Fruit fly (Drosophila melanogaster) whole organism, wandering third instar larva: ENCODE data around the gene LManIV.

Source experiments
- Abd-B ChIP-seq: fragments of >200 bp; optimal IDR thresholded peaks from 2 replicates; lab custom pipeline; 2017; ENCODE audit warnings: missing biosample characterization, missing genetic modification characterization
- CG32264 ChIP-seq: fragments of 200-800 bp; sonication (Bioruptor generic); optimal IDR thresholded peaks from 2 replicates; lab custom pipeline; 2016; ENCODE audit warnings: missing biosample characterization, missing genetic modification characterization
- CG9705 ChIP-seq: fragments of 200-800 bp; sonication (Bioruptor generic); optimal IDR thresholded peaks from 2 replicates; lab custom pipeline; 2018; ENCODE audit warnings: missing biosample characterization, mild to moderate bottlenecking, missing genetic modification characterization
- CrebA ChIP-seq: fragments of 200-800 bp; sonication (Bioruptor generic); optimal IDR thresholded peaks from 2 replicates; lab custom pipeline; 2016; ENCODE audit warnings: missing biosample characterization, mild to moderate bottlenecking, missing genetic modification characterization, borderline replicate concordance
- Dfd ChIP-seq: fragments of >200 bp; optimal IDR thresholded peaks from 2 replicates; lab custom pipeline; 2017; ENCODE audit warnings: missing biosample characterization, missing genetic modification characterization
- Dif ChIP-seq: fragments of 200-275, 200-300 bp; sonication (Bioruptor generic); optimal IDR thresholded peaks from 2 replicates; lab custom pipeline; 2018; ENCODE audit warnings: missing biosample characterization, missing genetic modification characterization; ENCODE audit not compliant: partially characterized antibody
- GATAd ChIP-seq: sonication (Bioruptor generic); optimal IDR thresholded peaks from 2 replicates; lab custom pipeline; 2016; ENCODE audit warnings: missing biosample characterization, missing genetic modification characterization
- HLH106 ChIP-seq: fragments of 200-800 bp; optimal IDR thresholded peaks from 3 replicates; lab custom pipeline; 2019; ENCODE audit warnings: missing biosample characterization, mild to moderate bottlenecking, missing genetic modification characterization, moderate library complexity
- Hr78 ChIP-seq: fragments of >200 bp; optimal IDR thresholded peaks from 2 replicates; lab custom pipeline; 2017; ENCODE audit warnings: missing biosample characterization, missing genetic modification characterization
- Hr83 ChIP-seq: fragments of 200-300 bp; sonication (Bioruptor generic); optimal IDR thresholded peaks from 2 replicates; lab custom pipeline; 2016; ENCODE audit warnings: missing biosample characterization, mild to moderate bottlenecking, missing genetic modification characterization, moderate library complexity; ENCODE audit not compliant: poor library complexity, severe bottlenecking
- Jra ChIP-seq: sonication (Bioruptor generic); optimal IDR thresholded peaks from 2 replicates; lab custom pipeline; 2016; ENCODE audit warnings: missing biosample characterization, missing genetic modification characterization
- Myc ChIP-seq: fragments of >200 bp; optimal IDR thresholded peaks from 2 replicates; lab custom pipeline; 2017
- N ChIP-seq: fragments of >200 bp; optimal IDR thresholded peaks from 2 replicates; lab custom pipeline; 2018; ENCODE audit warnings: missing biosample characterization, missing external identifiers, missing genetic modification characterization
- OdsH ChIP-seq: fragments of 200-800 bp; sonication (Bioruptor generic); optimal IDR thresholded peaks from 2 replicates; lab custom pipeline; 2016; ENCODE audit warnings: missing biosample characterization, mild to moderate bottlenecking, missing genetic modification characterization
- Rel ChIP-seq, 2 experiments: fragments of 200-800 bp; sonication (Bioruptor generic) in 1 of 2; optimal IDR thresholded peaks; 2 replicates in 1 of 2; 3 replicates in 1 of 2; lab custom pipeline; 2016 to 2019; ENCODE audit warnings: mild to moderate bottlenecking in 2 of 2, missing biosample characterization in 2 of 2, missing genetic modification characterization in 2 of 2, moderate library complexity in 1 of 2
- Sp1 ChIP-seq: fragments of 200-800 bp; sonication (Bioruptor generic); optimal IDR thresholded peaks from 3 replicates; lab custom pipeline; 2019; ENCODE audit warnings: missing biosample characterization, mild to moderate bottlenecking, missing genetic modification characterization, moderate library complexity
- Vsx2 ChIP-seq: fragments of 200-300, 225-300 bp; sonication (Bioruptor generic); optimal IDR thresholded peaks from 2 replicates; lab custom pipeline; 2018; ENCODE audit warnings: missing biosample characterization, missing genetic modification characterization; ENCODE audit not compliant: partially characterized antibody
- brk ChIP-seq: fragments of 200-800 bp; sonication (Bioruptor generic); optimal IDR thresholded peaks from 2 replicates; lab custom pipeline; 2016; ENCODE audit warnings: missing biosample characterization, mild to moderate bottlenecking, missing genetic modification characterization
- dl ChIP-seq, 2 experiments: fragments of 175-275, 200-275 bp in 1 of 2; fragments of 200-275 bp in 1 of 2; sonication (Bioruptor generic); optimal IDR thresholded peaks; lab custom pipeline; 2018; ENCODE audit warnings: mild to moderate bottlenecking in 2 of 2, missing biosample characterization in 2 of 2, missing genetic modification characterization in 2 of 2, moderate library complexity in 2 of 2; ENCODE audit not compliant: partially characterized antibody in 2 of 2, insufficient read depth in 1 of 2
- dmrt93B ChIP-seq: fragments of 200-800 bp; sonication (Bioruptor generic); optimal IDR thresholded peaks from 2 replicates; lab custom pipeline; 2018; ENCODE audit warnings: missing biosample characterization, mild to moderate bottlenecking, missing genetic modification characterization
- dsf ChIP-seq: sonication (Bioruptor generic); optimal IDR thresholded peaks from 2 replicates; lab custom pipeline; 2016; ENCODE audit warnings: missing biosample characterization, missing genetic modification characterization, borderline replicate concordance
- foxo ChIP-seq, 2 experiments: fragments of 200-800 bp; sonication (Bioruptor generic); optimal IDR thresholded peaks; 2 replicates in 1 of 2; 3 replicates in 1 of 2; lab custom pipeline; 2016 to 2017; ENCODE audit warnings: missing biosample characterization in 2 of 2, missing genetic modification characterization in 2 of 2
- h ChIP-seq: fragments of 200-800 bp; sonication (Bioruptor generic); optimal IDR thresholded peaks from 3 replicates; lab custom pipeline; 2016; ENCODE audit warnings: missing biosample characterization, mild to moderate bottlenecking, missing genetic modification characterization
- jim ChIP-seq: fragments of 175-275, 200-325 bp; sonication (Bioruptor generic); optimal IDR thresholded peaks from 2 replicates; lab custom pipeline; 2016; ENCODE audit warnings: missing biosample characterization, mild to moderate bottlenecking, missing genetic modification characterization
- lola ChIP-seq: fragments of >200 bp; optimal IDR thresholded peaks from 2 replicates; lab custom pipeline; 2017; ENCODE audit warnings: missing biosample characterization, missing genetic modification characterization
- psq ChIP-seq: fragments of 200-800 bp; sonication (Bioruptor generic); optimal IDR thresholded peaks from 3 replicates; lab custom pipeline; 2017; ENCODE audit warnings: missing biosample characterization, mild to moderate bottlenecking, missing genetic modification characterization, moderate library complexity
- rgr ChIP-seq: fragments of 200-800 bp; sonication (Bioruptor generic); optimal IDR thresholded peaks from 3 replicates; lab custom pipeline; 2016; ENCODE audit warnings: missing biosample characterization, mild to moderate bottlenecking, missing genetic modification characterization
- sage ChIP-seq: fragments of 200-800 bp; sonication (Bioruptor generic); optimal IDR thresholded peaks from 2 replicates; lab custom pipeline; 2016; ENCODE audit warnings: missing biosample characterization, mild to moderate bottlenecking, missing genetic modification characterization
- sv ChIP-seq: fragments of 200-800 bp; sonication (Bioruptor generic); optimal IDR thresholded peaks from 3 replicates; lab custom pipeline; 2016; ENCODE audit warnings: missing biosample characterization, missing genetic modification characterization
- tai ChIP-seq: sonication (Bioruptor generic); optimal IDR thresholded peaks from 2 replicates; lab custom pipeline; 2016; ENCODE audit warnings: missing biosample characterization, missing genetic modification characterization
- usp ChIP-seq: fragments of >200 bp; optimal IDR thresholded peaks from 2 replicates; lab custom pipeline; 2017; ENCODE audit warnings: missing biosample characterization, missing genetic modification characterization
- woc ChIP-seq: sonication (Bioruptor generic); optimal IDR thresholded peaks from 2 replicates; lab custom pipeline; 2016; ENCODE audit warnings: missing biosample characterization, mild to moderate bottlenecking, missing genetic modification characterization

The LManIV gene

DNA sequence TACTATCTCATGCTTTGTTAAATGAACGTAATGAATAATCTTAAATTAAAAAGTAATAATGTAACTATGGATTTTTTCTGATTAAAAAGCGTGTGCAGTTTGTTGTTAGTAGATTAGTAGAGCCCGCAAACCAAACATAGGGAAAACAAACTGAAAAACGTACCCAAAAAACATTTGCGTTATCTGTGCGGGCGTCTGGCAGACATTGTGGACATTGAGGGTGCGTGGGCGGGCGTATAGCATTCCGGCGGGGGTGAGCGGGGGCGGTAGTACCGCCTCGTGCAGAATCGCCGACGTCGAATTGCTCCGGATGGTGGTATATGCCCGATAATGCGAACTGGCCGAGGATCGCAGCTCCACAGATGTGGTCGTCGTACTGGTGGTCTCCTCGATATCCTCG lies 37.8 kb downstream of the LManIV start:
- no peak for TF ChIP-seq Hr78 (GFP tag; lab: Kevin White, UChicago)
- TF ChIP-seq Abd-B (GFP tag; lab: Kevin White, UChicago), result no peak
- no peak for TF ChIP-seq dl (GFP tag; optimal IDR thresholded peaks at IDR 0.05; lab: Kevin White, UChicago; ENCODE audit: insufficient read depth in 1 of 2, partially characterized antibody in 2 of 2)
- no peak for TF ChIP-seq N (GFP tag; lab: Kevin White, UChicago)
- TF ChIP-seq Myc, result no peak
- TF ChIP-seq brk, result no peak
- TF ChIP-seq usp, result no peak
- no peak for TF ChIP-seq Jra (GFP tag; lab: Kevin White, UChicago)
- no peak for TF ChIP-seq dmrt93B (GFP tag; lab: Kevin White, UChicago)
- no peak for TF ChIP-seq CrebA (GFP tag; lab: Kevin White, UChicago)
- TF ChIP-seq sage (GFP tag; lab: Kevin White, UChicago), result no peak
- TF ChIP-seq jim (GFP tag; lab: Kevin White, UChicago), result no peak
- TF ChIP-seq rgr, result no peak
- no peak for TF ChIP-seq Dfd (GFP tag; lab: Kevin White, UChicago)
- TF ChIP-seq psq (GFP tag; lab: Kevin White, UChicago), result no peak

DNA sequence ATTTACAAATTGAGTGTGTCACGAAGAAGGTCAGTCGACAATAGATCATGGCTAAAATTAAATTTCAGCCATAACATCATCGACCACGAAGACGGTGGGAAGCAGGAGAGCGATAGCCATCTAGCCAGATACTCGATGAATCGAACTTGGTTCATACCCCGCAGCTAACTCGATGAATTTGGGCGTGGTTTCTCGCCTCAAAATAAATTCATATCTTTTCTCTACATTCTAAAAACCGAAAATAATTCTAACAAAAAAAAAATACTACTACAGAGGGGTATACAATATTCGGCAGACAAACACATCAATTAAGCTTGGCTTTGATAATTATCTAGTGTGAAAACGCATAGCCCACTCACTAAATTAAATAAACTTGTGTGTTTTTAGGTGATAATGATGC lies 39.4 kb downstream of the LManIV start:
- TF ChIP-seq dl (GFP tag; optimal IDR thresholded peaks at IDR 0.05; lab: Kevin White, UChicago; ENCODE audit: insufficient read depth in 1 of 2, partially characterized antibody in 2 of 2), result no peak
- TF ChIP-seq Hr78 (GFP tag; lab: Kevin White, UChicago), result no peak
- TF ChIP-seq sv (GFP tag; lab: Kevin White, UChicago), result no peak
- no peak for TF ChIP-seq woc (GFP tag; lab: Kevin White, UChicago)
- no peak for TF ChIP-seq GATAd (GFP tag; lab: Kevin White, UChicago)
- TF ChIP-seq lola (GFP tag; lab: Kevin White, UChicago), result no peak
- TF ChIP-seq tai (GFP tag; lab: Kevin White, UChicago), result no peak
- TF ChIP-seq CrebA (GFP tag; lab: Kevin White, UChicago), result no peak
- no peak for TF ChIP-seq Rel (GFP tag; optimal IDR thresholded peaks at IDR 0.05; lab: Kevin White, UChicago)
- TF ChIP-seq Rel (tag; optimal IDR thresholded peaks at IDR 0.05; lab: Kevin White, UChicago), result no peak
- no peak for TF ChIP-seq dsf (GFP tag; lab: Kevin White, UChicago)
- TF ChIP-seq Vsx2 (GFP tag; lab: Kevin White, UChicago), result no peak
- no peak for TF ChIP-seq dmrt93B (GFP tag; lab: Kevin White, UChicago)
- no peak for TF ChIP-seq HLH106 (tag; lab: Kevin White, UChicago)
- TF ChIP-seq usp, result no peak
- no peak for TF ChIP-seq foxo (GFP tag; optimal IDR thresholded peaks at IDR 0.05; lab: Kevin White, UChicago)

DNA sequence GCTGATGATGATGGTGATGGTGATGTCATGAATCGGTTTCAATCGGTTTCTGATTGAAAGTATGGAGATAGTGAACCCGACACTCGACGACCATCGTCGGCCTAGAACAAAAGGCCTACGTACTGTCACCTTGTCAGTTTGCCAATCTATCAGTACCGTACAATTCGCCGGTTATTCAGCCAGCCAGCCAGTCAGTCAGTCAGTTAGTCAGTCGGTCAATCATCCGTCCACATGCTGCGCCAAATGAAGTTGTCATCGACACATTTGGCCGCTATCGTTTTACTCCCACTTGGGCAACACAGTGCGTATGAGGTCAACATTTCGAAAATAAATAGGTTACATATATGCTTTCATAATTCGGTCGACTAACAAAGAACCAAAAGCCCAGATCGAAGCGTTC lies 51.1 kb downstream of the LManIV start:
- TF ChIP-seq Hr78 (GFP tag; lab: Kevin White, UChicago) (no peak), CG32264 (GFP tag; lab: Kevin White, UChicago) (no peak), psq (GFP tag; lab: Kevin White, UChicago) (no peak), Dif (GFP tag; lab: Kevin White, UChicago) (no peak), Dfd (GFP tag; lab: Kevin White, UChicago) (no peak), OdsH (GFP tag; lab: Kevin White, UChicago) (no peak), CG9705 (GFP tag; lab: Kevin White, UChicago) (no peak), Sp1 (GFP tag; lab: Kevin White, UChicago) (no peak), Vsx2 (GFP tag; lab: Kevin White, UChicago) (no peak), dsf (GFP tag; lab: Kevin White, UChicago) (no peak), Jra (GFP tag; lab: Kevin White, UChicago) (no peak)

DNA sequence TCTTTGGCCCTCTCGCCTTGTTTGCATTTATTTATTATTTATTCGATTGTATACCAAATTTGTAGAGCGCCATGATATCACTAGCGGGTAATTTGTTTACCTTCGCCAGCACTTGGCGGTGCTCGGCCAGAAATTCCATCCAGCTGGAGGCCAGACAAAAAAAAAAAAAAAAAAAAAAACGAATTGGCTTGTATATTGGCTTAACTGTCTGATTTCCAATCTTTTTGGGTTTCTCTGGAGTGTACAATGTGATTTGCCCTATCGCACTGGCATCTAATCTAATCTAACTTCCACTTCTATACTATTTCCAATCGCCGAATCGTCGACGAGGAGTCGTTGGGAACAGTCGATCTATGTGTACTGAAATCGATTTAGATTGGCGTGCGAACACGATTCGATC lies 52.4 kb downstream of the LManIV start:
- TF ChIP-seq OdsH (GFP tag; lab: Kevin White, UChicago) (no peak), h (GFP tag; lab: Kevin White, UChicago) (peak; percentile 30), Hr83 (GFP tag; lab: Kevin White, UChicago) (no peak)
